Fruit fly (Drosophila melanogaster): Measurements from ENCODE around the gene CG9663.

Gene CG9663

DNA sequence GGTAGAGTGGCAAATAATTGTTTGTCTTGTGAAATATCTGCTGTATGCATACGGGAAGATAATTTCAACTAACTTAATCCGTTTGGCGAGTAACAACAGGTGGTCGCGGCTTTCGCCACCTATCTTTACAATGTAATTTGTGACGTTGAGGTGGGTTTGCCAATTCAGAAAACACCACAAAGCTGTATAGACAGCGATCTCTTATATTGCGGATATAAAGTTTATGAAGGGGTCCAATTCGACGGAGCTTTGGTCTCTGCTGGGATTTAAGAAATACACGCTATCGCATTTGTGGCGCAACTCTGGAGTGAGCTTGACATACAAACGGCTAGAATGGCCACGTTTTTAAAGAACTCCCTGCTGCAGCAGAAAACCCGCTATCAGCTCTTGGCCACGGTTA is 24.7 kb upstream of the CG9663 start, which contains the start of gene CG33282:
TSS of gene CG33282 (plus strand) at position 301 of the 400 bp plus-strand sequence.
- TF ChIP-seq ttk (optimal IDR thresholded peaks at IDR 0.05), result no peak
- no peak for TF ChIP-seq h (optimal IDR thresholded peaks at IDR 0.05)
- TF ChIP-seq psq (optimal IDR thresholded peaks at IDR 0.05), result no peak
- TF ChIP-seq Sin3A (optimal IDR thresholded peaks at IDR 0.05), result no peak
- TF ChIP-seq Myc (optimal IDR thresholded peaks at IDR 0.05), result no peak
- TF ChIP-seq insv (optimal IDR thresholded peaks at IDR 0.05), result no peak

DNA sequence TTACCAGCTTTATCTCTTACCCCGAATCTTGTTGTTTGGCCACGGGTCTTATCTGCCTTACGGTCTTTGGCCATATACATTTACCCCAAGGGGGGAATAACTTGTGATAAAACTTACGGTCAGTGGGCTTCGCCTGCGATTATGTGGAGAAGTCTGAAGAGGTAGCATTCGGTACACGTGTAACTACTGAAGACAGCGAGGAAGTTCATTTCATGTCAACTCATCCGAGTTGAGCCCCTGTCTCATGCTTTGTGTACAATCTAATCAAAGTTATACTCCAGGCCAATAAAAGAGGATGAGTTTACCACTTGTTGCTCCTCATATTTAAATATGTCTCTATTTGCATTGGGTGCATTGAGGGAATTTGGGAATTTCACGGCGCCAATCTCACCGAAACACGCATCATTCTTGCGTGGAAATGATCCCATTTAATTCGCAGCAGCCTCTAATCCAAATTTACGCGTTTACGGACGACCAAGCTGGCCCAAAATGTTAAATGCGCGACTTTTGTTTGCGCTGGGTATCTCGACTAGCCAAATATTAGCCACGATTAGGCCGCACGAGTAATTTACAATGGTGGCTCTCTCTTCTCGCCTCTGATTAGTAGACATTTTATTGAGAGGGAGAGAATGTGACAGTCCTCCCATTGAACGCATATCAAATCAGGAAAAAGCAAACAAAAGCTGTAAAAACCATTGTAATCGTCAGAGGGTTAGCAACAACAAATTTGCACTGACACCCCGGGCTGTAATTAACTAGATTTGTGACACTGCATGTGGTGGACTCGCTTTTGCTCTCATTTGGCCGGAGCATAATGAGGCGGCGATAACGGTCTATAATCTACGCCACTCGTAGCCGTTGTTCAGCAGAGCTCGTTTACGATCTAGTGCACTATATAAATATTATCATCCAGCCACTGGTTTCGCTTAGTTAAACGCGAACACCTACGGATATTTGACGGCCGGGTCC is 20.7 kb upstream of the CG9663 start, which contains the start of gene CG33281:
TSS of gene CG33281 (plus strand) at position 919 of the 969 bp plus-strand sequence.
- TF ChIP-seq psq (optimal IDR thresholded peaks at IDR 0.05), result no peak
- TF ChIP-seq insv (optimal IDR thresholded peaks at IDR 0.05), result no peak
- TF ChIP-seq ttk (optimal IDR thresholded peaks at IDR 0.05), result no peak
- no peak for TF ChIP-seq Sin3A (optimal IDR thresholded peaks at IDR 0.05)
- TF ChIP-seq Myc (optimal IDR thresholded peaks at IDR 0.05), result no peak
- TF ChIP-seq h (optimal IDR thresholded peaks at IDR 0.05), result no peak

DNA sequence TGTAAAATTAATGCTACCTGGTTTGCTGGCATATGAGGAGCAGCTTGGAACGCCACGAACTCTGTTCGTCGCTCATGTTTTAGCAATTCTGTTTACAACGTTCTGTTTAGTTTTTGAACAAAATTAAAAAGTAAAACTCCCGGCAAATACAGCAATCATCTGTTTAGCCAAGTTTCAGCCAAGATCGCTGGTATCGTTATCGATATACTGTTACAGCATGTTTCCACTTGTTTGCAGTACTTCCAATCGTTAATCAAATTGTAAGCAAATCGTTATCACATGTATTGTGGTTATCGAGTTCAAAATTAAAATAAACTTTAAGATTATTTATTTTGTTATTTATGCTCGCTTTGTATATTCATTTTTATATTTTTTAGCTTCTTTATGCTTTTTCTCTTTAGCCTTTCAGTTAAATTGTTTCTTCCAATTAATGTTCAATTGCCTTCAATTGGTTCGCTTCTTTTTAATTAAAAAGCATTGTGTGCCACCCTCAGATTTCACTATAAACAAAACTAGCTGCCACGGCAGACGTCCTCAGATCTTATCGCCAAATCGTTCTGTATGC is 16.9 kb upstream of the CG9663 start, which contains the start of the genes Fign and CG8837:
TSS of gene Fign (minus strand) at position 142 of the 565 bp plus-strand sequence.
TSS of gene CG8837 (plus strand) at position 515 of the 565 bp plus-strand sequence.
- TF ChIP-seq ttk (optimal IDR thresholded peaks at IDR 0.05) (no peak), psq (optimal IDR thresholded peaks at IDR 0.05) (no peak), insv (optimal IDR thresholded peaks at IDR 0.05) (no peak), h (optimal IDR thresholded peaks at IDR 0.05) (no peak), Sin3A (optimal IDR thresholded peaks at IDR 0.05) (no peak), Myc (optimal IDR thresholded peaks at IDR 0.05) (no peak)

DNA sequence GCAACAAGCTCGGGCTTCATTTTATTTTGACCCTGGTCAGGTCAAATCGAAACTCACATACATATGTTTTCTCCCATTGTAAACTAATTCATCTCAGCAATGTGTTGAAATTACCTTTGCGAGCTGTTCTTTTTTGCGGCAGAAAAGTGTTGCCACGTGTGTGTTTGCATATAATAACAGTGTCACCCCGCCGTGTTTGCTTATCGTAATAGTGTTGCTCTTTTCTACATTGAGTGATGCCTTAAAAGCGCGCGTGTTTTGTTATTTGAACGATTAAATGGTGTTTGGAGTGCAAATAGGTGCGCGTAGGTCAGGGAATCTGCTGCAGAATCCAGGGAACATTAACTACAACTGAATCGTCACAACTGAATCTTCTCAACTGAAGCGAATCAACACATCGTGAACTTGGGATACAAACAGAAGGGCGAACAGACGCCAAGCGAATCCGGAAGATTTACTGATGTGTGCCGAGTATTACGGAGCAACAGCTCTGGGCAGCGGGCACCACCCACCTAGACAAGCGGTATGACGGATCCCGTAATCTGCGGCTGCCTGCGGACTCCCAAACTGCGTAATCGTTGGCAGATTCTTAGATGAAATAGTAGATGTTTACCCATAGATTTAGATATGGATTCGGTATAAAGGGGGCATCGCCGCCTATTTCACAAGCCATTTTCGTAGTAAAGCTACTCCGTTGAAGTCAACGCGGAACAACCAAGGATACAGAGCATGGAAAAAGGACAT is 5.8 kb upstream of the CG9663 start, which contains the start of gene CG15406:
TSS of gene CG15406 (plus strand) at position 694 of the 744 bp plus-strand sequence.
- TF ChIP-seq Sin3A (optimal IDR thresholded peaks at IDR 0.05) (no peak), insv (optimal IDR thresholded peaks at IDR 0.05) (no peak), h (optimal IDR thresholded peaks at IDR 0.05) (no peak), ttk (optimal IDR thresholded peaks at IDR 0.05) (no peak), Myc (optimal IDR thresholded peaks at IDR 0.05) (no peak), psq (optimal IDR thresholded peaks at IDR 0.05) (no peak)

DNA sequence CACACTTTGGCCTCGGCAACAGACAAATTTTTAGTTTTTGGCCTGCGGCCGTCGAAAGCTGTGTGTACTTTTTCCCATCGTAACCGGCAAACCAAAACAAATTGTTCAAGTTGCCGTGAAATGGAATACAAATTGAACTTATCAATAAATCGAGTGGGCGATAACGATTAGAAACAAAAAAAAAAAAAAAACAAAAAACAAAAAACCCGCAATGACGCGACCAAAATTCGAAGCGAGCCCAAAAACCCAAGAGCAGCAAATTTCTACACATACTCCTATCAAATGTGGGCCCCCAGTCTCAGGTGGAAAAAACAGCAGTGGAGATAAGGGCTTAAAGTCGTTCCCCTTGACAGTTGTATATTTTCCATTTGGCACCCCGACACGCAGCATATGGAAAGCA is 4.3 kb upstream of the CG9663 start:
- no peak for TF ChIP-seq ttk (optimal IDR thresholded peaks at IDR 0.05)

DNA sequence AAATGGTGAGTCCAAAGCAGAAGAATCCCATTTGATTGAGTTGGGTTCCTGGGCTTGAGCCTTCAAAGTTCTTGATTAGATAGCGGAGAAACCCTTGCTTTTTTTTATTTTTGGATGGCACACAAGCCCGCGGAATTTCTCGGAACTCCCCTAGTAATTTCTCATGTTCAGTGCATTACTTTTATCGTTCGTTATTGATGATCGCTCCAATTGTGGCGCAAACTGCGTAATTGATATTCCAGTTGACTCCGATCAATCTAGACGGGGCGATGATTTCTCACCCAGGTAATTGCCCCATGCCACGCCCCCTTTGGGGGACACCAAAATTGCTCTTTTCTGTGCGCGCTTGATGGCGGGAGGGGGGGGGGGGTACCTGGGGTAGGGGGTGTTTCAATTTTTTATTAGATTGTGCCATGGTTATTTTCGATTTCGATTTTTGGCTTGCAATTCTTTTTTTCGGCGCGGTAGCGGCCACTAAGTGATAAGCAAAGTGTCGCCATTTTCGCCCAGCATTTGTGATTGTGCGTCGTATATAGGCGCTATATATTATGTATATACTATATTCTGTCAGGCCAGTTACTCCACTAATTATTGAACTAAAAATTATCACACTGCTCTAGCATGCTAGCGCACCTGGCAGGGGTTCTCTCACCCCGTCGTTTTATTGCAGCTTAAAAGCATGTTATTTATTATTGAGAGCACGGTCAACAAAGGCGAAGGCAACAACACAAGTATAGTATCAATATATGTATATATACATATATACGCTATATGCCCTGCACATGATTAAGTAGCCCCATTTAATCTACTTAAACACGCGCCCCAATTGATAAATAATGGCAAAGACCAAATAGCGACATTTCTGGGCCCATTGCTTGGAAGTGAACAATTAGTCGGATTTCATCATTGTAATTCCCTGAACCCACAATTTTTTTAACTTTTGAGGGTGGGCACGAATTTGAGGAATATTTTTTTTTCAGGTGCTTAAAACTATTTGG is 2.2 kb upstream of the CG9663 start:
- TF ChIP-seq Myc (optimal IDR thresholded peaks at IDR 0.05) (no peak), Sin3A (optimal IDR thresholded peaks at IDR 0.05) (no peak), psq (optimal IDR thresholded peaks at IDR 0.05) (no peak), insv (optimal IDR thresholded peaks at IDR 0.05) (no peak), ttk (optimal IDR thresholded peaks at IDR 0.05) (no peak), h (optimal IDR thresholded peaks at IDR 0.05) (no peak)

DNA sequence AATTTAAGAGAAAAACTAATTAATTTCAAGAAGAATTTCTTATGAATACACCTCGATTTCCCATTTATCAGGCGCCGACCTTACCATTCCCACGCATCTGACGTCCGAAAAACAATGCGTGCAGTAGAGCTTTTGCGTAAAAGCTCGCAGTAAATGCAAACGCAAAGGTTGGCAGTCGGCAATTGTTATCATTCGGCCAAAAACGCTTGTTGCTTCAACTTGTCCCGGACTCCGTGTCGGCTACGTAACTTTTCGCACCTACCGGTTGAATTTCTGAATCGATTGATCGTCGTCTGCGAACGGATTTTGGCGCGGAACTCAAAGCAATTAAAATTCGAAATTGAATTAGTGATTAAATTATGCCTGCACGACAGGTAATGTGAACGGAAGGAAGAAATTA is 963 bp upstream of the CG9663 start, which contains the start of gene CG3277:
TSS of gene CG3277 (plus strand) at position 208 of the 400 bp plus-strand sequence.
- TF ChIP-seq insv (optimal IDR thresholded peaks at IDR 0.05) (no peak), Sin3A (optimal IDR thresholded peaks at IDR 0.05) (no peak), psq (optimal IDR thresholded peaks at IDR 0.05) (no peak), Myc (optimal IDR thresholded peaks at IDR 0.05) (no peak), ttk (optimal IDR thresholded peaks at IDR 0.05) (no peak), h (optimal IDR thresholded peaks at IDR 0.05) (no peak)

DNA sequence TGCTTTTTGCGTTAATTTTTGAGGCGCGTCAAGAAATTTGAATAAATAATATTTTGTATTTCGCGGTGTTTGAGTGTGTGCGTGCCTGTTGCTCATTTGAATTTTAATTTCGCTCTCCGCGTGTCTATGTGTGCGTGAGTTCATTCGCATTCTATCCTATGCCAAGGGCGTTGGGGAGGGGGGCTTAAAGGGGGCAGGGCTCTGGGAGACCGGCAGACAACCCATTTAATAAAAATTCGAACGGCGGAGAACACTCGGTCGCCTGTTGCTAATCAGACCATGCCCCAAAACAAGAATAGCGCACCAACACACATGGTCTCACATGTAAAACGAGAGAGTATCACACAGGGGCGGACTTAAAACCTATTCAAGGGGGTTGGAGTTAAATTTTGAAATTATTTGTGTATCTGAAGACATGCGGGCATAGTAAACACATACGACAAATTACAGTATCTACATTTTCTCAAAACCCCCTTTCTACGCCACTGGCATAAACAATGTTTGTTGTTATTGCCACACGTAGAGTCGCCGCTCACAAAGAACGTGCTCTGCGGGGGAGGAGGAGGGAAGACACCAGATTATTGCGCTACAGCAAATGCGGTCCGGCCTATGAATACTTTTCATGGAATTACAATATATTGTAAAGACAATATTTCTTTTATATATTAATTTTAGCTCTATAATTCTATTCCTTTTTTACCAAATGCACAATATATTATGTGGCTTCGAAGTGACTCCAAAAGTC is 1.0 kb downstream of the CG9663 start:
- TF ChIP-seq Myc (optimal IDR thresholded peaks at IDR 0.05), result no peak
- no peak for TF ChIP-seq insv (optimal IDR thresholded peaks at IDR 0.05)
- no peak for TF ChIP-seq Sin3A (optimal IDR thresholded peaks at IDR 0.05)
- no peak for TF ChIP-seq ttk (optimal IDR thresholded peaks at IDR 0.05)
- no peak for TF ChIP-seq h (optimal IDR thresholded peaks at IDR 0.05)
- TF ChIP-seq psq (optimal IDR thresholded peaks at IDR 0.05), result no peak

DNA sequence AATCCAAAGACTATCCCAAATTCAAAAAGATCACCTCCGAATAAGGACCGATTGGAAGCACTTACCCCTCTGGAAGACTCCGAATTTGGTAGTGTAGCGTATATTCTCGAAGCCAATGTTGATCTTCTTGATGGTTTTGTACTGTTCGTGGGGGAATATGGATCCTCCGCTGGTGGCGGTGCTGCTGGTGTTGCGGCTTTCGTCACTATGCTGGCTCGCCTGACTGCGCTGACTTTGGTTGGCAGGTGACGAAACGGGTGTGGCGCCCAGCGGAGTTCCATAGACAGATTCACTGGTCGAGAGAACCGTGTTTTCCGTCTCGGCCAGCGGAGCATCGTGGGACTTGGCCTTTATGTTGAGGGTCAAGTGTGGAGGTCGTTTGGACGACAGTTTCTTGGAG is 1.9 kb downstream of the CG9663 start:
- TF ChIP-seq insv (optimal IDR thresholded peaks at IDR 0.05) (no peak), h (optimal IDR thresholded peaks at IDR 0.05) (no peak), ttk (optimal IDR thresholded peaks at IDR 0.05) (no peak), psq (optimal IDR thresholded peaks at IDR 0.05) (no peak), Sin3A (optimal IDR thresholded peaks at IDR 0.05) (no peak), Myc (optimal IDR thresholded peaks at IDR 0.05) (no peak)

DNA sequence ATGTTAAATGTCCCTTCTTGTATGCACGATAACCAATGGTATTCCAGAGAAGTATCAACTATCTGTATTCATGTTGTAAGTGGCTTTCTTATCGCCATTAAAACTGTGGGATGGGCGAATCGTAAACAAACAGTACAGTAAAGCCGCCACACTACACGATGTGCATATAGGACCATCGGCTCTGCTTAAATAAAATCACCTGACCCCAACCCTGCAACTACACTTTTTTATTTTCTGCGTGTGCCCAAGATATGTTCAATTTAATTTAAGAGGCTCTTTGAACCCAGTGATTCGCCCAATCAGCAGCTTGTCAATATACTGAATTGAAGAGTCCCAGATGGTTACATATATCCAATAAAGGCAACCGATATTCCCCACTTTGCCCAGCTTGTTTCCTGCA is 3.1 kb downstream of the CG9663 start:
- TF ChIP-seq ttk (optimal IDR thresholded peaks at IDR 0.05), result no peak
- no peak for TF ChIP-seq Sin3A (optimal IDR thresholded peaks at IDR 0.05)
- no peak for TF ChIP-seq h (optimal IDR thresholded peaks at IDR 0.05)
- no peak for TF ChIP-seq insv (optimal IDR thresholded peaks at IDR 0.05)
- no peak for TF ChIP-seq psq (optimal IDR thresholded peaks at IDR 0.05)
